Fruit fly (Drosophila melanogaster): ENCODE data around the gene Marcal1.

The Marcal1 gene

dm6 chr2L:4955094-4955823 lies at the start of gene Marcal1, which contains the start of gene Jon25Bi:
Gene Marcal1, plus strand, starts transcription at chr2L:4955509.
Gene Jon25Bi, minus strand, starts transcription at chr2L:4955144.
- TF ChIP-seq tj (GFP tag; optimal IDR thresholded peaks at IDR 0.05) (no peak), CG33017 (tag; optimal IDR thresholded peaks at IDR 0.05) (no peak), CG11617 (GFP tag; optimal IDR thresholded peaks at IDR 0.05) (no peak), CG5204 (GFP tag; optimal IDR thresholded peaks at IDR 0.05) (no peak), cic (GFP tag; optimal IDR thresholded peaks at IDR 0.05) (no peak), kay (GFP tag; ENCODE audit: borderline replicate concordance) (no peak), bab1 (GFP tag; optimal IDR thresholded peaks at IDR 0.05) (no peak)

- TF ChIP-seq Hr96 (GFP tag; optimal IDR thresholded peaks at IDR 0.05) (no peak), CG1620 (GFP tag; optimal IDR thresholded peaks at IDR 0.05) (no peak), tj (GFP tag; optimal IDR thresholded peaks at IDR 0.05) (no peak), CG7101 (tag; optimal IDR thresholded peaks at IDR 0.05) (peak; percentile 7), kay (GFP tag; ENCODE audit: borderline replicate concordance) (no peak), CG5204 (GFP tag; optimal IDR thresholded peaks at IDR 0.05) (no peak), Mnt (GFP tag; optimal IDR thresholded peaks at IDR 0.05) (no peak), ovo (GFP tag; optimal IDR thresholded peaks at IDR 0.05) (no peak), CG12768 (GFP tag; optimal IDR thresholded peaks at IDR 0.05) (no peak), bab1 (GFP tag; optimal IDR thresholded peaks at IDR 0.05) (peak; percentile 10), cnc (optimal IDR thresholded peaks at IDR 0.05) (no peak)
Observed at dm6 chr2L:4906546-4907250, 48.6 kb upstream of the Marcal1 start, which contains the start of gene snsl. Gene snsl, minus strand, starts transcription at chr2L:4906762.

- TF ChIP-seq CG12768 (GFP tag; optimal IDR thresholded peaks at IDR 0.05) (peak; percentile 27), kay (GFP tag; ENCODE audit: borderline replicate concordance) (no peak), CG7101 (tag; optimal IDR thresholded peaks at IDR 0.05) (peak; percentile 28), Crg-1 (GFP tag; optimal IDR thresholded peaks at IDR 0.05) (no peak), CG5204 (GFP tag; optimal IDR thresholded peaks at IDR 0.05) (no peak), pad (GFP tag; optimal IDR thresholded peaks at IDR 0.05) (no peak), CG11617 (GFP tag; optimal IDR thresholded peaks at IDR 0.05) (peak; percentile 0), CG1620 (GFP tag; optimal IDR thresholded peaks at IDR 0.05) (no peak), Hr96 (GFP tag; optimal IDR thresholded peaks at IDR 0.05) (no peak), CG14711 (tag; optimal IDR thresholded peaks at IDR 0.05) (peak; percentile 49), tj (GFP tag; optimal IDR thresholded peaks at IDR 0.05) (peak; percentile 81), bab1 (GFP tag; optimal IDR thresholded peaks at IDR 0.05) (no peak), CG7045 (GFP tag; optimal IDR thresholded peaks at IDR 0.05) (no peak)
Observed at dm6 chr2L:4907986-4908385, 47.3 kb upstream of the Marcal1 start.

dm6 chr2L:4915715-4916153 lies 39.6 kb upstream of the Marcal1 start:
- TF ChIP-seq Crg-1 (GFP tag; optimal IDR thresholded peaks at IDR 0.05) (peak; percentile 55), tj (GFP tag; optimal IDR thresholded peaks at IDR 0.05) (peak; percentile 68), CG11617 (GFP tag; optimal IDR thresholded peaks at IDR 0.05) (peak; percentile 81), CG14711 (tag; optimal IDR thresholded peaks at IDR 0.05) (peak; percentile 77), kay (GFP tag; ENCODE audit: borderline replicate concordance) (no peak), pad (GFP tag; optimal IDR thresholded peaks at IDR 0.05) (peak; percentile 79), Clk (GFP tag; optimal IDR thresholded peaks at IDR 0.05) (no peak), CG1620 (GFP tag; optimal IDR thresholded peaks at IDR 0.05) (peak; percentile 0), ovo (GFP tag; optimal IDR thresholded peaks at IDR 0.05) (peak; percentile 13), Hr96 (GFP tag; optimal IDR thresholded peaks at IDR 0.05) (peak; percentile 47), CG33017 (tag; optimal IDR thresholded peaks at IDR 0.05) (no peak), bab1 (GFP tag; optimal IDR thresholded peaks at IDR 0.05) (peak; percentile 98), toe (GFP tag; optimal IDR thresholded peaks at IDR 0.05) (no peak), CG7101 (tag; optimal IDR thresholded peaks at IDR 0.05) (peak; percentile 73)

dm6 chr2L:4916738-4917137 lies 38.6 kb upstream of the Marcal1 start:
- TF ChIP-seq tj (GFP tag; optimal IDR thresholded peaks at IDR 0.05) (peak; percentile 90), toe (GFP tag; optimal IDR thresholded peaks at IDR 0.05) (no peak)

- TF ChIP-seq kay (GFP tag; ENCODE audit: borderline replicate concordance): no peak
- TF ChIP-seq CG7045 (GFP tag; optimal IDR thresholded peaks at IDR 0.05): peak; percentile 30
- TF ChIP-seq Crg-1 (GFP tag; optimal IDR thresholded peaks at IDR 0.05): no peak
- no peak for TF ChIP-seq cic (GFP tag; optimal IDR thresholded peaks at IDR 0.05)
- TF ChIP-seq Hr96 (GFP tag; optimal IDR thresholded peaks at IDR 0.05): no peak
Observed at dm6 chr2L:4928340-4928739, 27.0 kb upstream of the Marcal1 start.

- peak; percentile 12 for TF ChIP-seq Hr96 (GFP tag; optimal IDR thresholded peaks at IDR 0.05)
- TF ChIP-seq CG12768 (GFP tag; optimal IDR thresholded peaks at IDR 0.05): peak; percentile 51
- peak; percentile 30 for TF ChIP-seq tj (GFP tag; optimal IDR thresholded peaks at IDR 0.05)
- peak; percentile 83 for TF ChIP-seq CG7045 (GFP tag; optimal IDR thresholded peaks at IDR 0.05)
- no peak for TF ChIP-seq Crg-1 (GFP tag; optimal IDR thresholded peaks at IDR 0.05)
- peak; percentile 36 for TF ChIP-seq kay (GFP tag; ENCODE audit: borderline replicate concordance)
- TF ChIP-seq CG33017 (tag; optimal IDR thresholded peaks at IDR 0.05): peak; percentile 90
- peak; percentile 67 for TF ChIP-seq CG7101 (tag; optimal IDR thresholded peaks at IDR 0.05)
- TF ChIP-seq ovo (GFP tag; optimal IDR thresholded peaks at IDR 0.05): no peak
- no peak for TF ChIP-seq cnc (optimal IDR thresholded peaks at IDR 0.05)
- TF ChIP-seq Mnt (GFP tag; optimal IDR thresholded peaks at IDR 0.05): no peak
- no peak for TF ChIP-seq cic (GFP tag; optimal IDR thresholded peaks at IDR 0.05)
- TF ChIP-seq Clk (GFP tag; optimal IDR thresholded peaks at IDR 0.05): no peak
- TF ChIP-seq bab1 (GFP tag; optimal IDR thresholded peaks at IDR 0.05): peak; percentile 35
- TF ChIP-seq CG1620 (GFP tag; optimal IDR thresholded peaks at IDR 0.05): no peak
- TF ChIP-seq toe (GFP tag; optimal IDR thresholded peaks at IDR 0.05): peak; percentile 9
- TF ChIP-seq CG5204 (GFP tag; optimal IDR thresholded peaks at IDR 0.05): peak; percentile 61
- TF ChIP-seq CG14711 (tag; optimal IDR thresholded peaks at IDR 0.05): peak; percentile 69
- TF ChIP-seq pad (GFP tag; optimal IDR thresholded peaks at IDR 0.05): no peak
- TF ChIP-seq CG11617 (GFP tag; optimal IDR thresholded peaks at IDR 0.05): peak; percentile 20
Observed at dm6 chr2L:4930541-4930940, 24.8 kb upstream of the Marcal1 start.

Measured in whole organism, adult.